Fruit fly (Drosophila melanogaster) whole organism, embryonic: ENCODE data around the gene Bfc.
A peak's percentile ranks its signal among the peaks of the same experiment; 100 is the strongest.

Source experiments
- CG10431 ChIP-seq: fragments of 200-800 bp; sonication (Bioruptor generic); optimal IDR thresholded peaks from 3 replicates; lab custom pipeline; 2018; ENCODE audit warnings: missing biosample characterization, mild to moderate bottlenecking, missing genetic modification characterization
- CG10543 ChIP-seq: fragments of 200-800 bp; sonication (Bioruptor generic); optimal IDR thresholded peaks from 3 replicates; lab custom pipeline; 2017; ENCODE audit warnings: missing biosample characterization, mild to moderate bottlenecking, missing genetic modification characterization, moderate library complexity
- CG10654 ChIP-seq: fragments of 200-800 bp; sonication (Bioruptor generic); optimal IDR thresholded peaks from 2 replicates; lab custom pipeline; 2016; ENCODE audit warnings: missing biosample characterization, missing genetic modification characterization
- CG12219 ChIP-seq: fragments of 200-800 bp; sonication (Bioruptor generic); optimal IDR thresholded peaks from 3 replicates; lab custom pipeline; 2018; ENCODE audit warnings: missing biosample characterization, mild to moderate bottlenecking, missing genetic modification characterization
- CG1233 ChIP-seq: fragments of 200-800 bp; sonication (Bioruptor generic); optimal IDR thresholded peaks from 4 replicates; lab custom pipeline; 2018; ENCODE audit warnings: missing biosample characterization, mild to moderate bottlenecking, missing genetic modification characterization
- CG12744 ChIP-seq: fragments of 200-800 bp; sonication (Bioruptor generic); optimal IDR thresholded peaks from 2 replicates; lab custom pipeline; 2016; ENCODE audit warnings: missing biosample characterization, missing genetic modification characterization
- CG12942 ChIP-seq: fragments of 200-800 bp; sonication (Bioruptor generic); optimal IDR thresholded peaks from 3 replicates; lab custom pipeline; 2016; ENCODE audit warnings: missing biosample characterization, missing genetic modification characterization
- CG13624 ChIP-seq: fragments of 200-800 bp; sonication (Bioruptor generic); optimal IDR thresholded peaks from 2 replicates; lab custom pipeline; 2016; ENCODE audit warnings: missing biosample characterization, missing genetic modification characterization
- CG13775 ChIP-seq: fragments of 200-800 bp; sonication (Bioruptor generic); optimal IDR thresholded peaks from 3 replicates; lab custom pipeline; 2017; ENCODE audit warnings: missing biosample characterization, mild to moderate bottlenecking, missing genetic modification characterization
- CG15011 ChIP-seq: fragments of 200-800 bp; sonication (Bioruptor generic); optimal IDR thresholded peaks from 3 replicates; lab custom pipeline; 2018; ENCODE audit warnings: missing biosample characterization, mild to moderate bottlenecking, missing genetic modification characterization
- CG15073 ChIP-seq: fragments of 200-800 bp; sonication (Bioruptor generic); optimal IDR thresholded peaks from 2 replicates; lab custom pipeline; 2016; ENCODE audit warnings: missing biosample characterization, missing genetic modification characterization
- CG15269 ChIP-seq: fragments of 200-800 bp; sonication (Bioruptor generic); optimal IDR thresholded peaks from 2 replicates; lab custom pipeline; 2018; ENCODE audit warnings: missing biosample characterization, mild to moderate bottlenecking, missing genetic modification characterization, moderate library complexity
- CG17359 ChIP-seq: fragments of 200-800 bp; sonication (Bioruptor generic); optimal IDR thresholded peaks from 3 replicates; lab custom pipeline; 2018; ENCODE audit warnings: missing biosample characterization, mild to moderate bottlenecking, missing genetic modification characterization, moderate library complexity
- CG17361 ChIP-seq: fragments of 200-800 bp; sonication (Bioruptor generic); IDR thresholded peaks from 3 replicates; pipeline ENCODE4 v1.3.6; 2022; ENCODE audit warnings: missing biosample characterization, missing genetic modification characterization
- CG18262 ChIP-seq: fragments of 200-800 bp; optimal IDR thresholded peaks from 3 replicates; lab custom pipeline; 2019; ENCODE audit warnings: missing biosample characterization, mild to moderate bottlenecking, missing genetic modification characterization, moderate library complexity
- CG2199 ChIP-seq: fragments of 200-800 bp; sonication (Bioruptor generic); IDR thresholded peaks from 3 replicates; pipeline ENCODE4 v1.3.6; 2022; ENCODE audit warnings: missing biosample characterization, missing genetic modification characterization
- CG33213 ChIP-seq: fragments of 200-800 bp; sonication (Bioruptor generic); optimal IDR thresholded peaks from 3 replicates; lab custom pipeline; 2016; ENCODE audit warnings: missing biosample characterization, missing genetic modification characterization
- CG4328 ChIP-seq: fragments of 200-800 bp; sonication (Bioruptor generic); optimal IDR thresholded peaks from 3 replicates; lab custom pipeline; 2017; ENCODE audit warnings: missing biosample characterization, missing genetic modification reagents, missing genetic modification characterization
- CG9817 ChIP-seq: fragments of 200-800 bp; sonication (Bioruptor generic); optimal IDR thresholded peaks from 2 replicates; lab custom pipeline; 2018; ENCODE audit warnings: missing biosample characterization, mild to moderate bottlenecking, missing genetic modification characterization, moderate library complexity
- Dek ChIP-seq: fragments of 200-800 bp; sonication (Bioruptor generic); optimal IDR thresholded peaks from 3 replicates; lab custom pipeline; 2019; ENCODE audit warnings: missing biosample characterization, mild to moderate bottlenecking, missing genetic modification characterization, moderate library complexity
- Drgx ChIP-seq: fragments of 200-800 bp; sonication (Bioruptor generic); IDR thresholded peaks from 2 replicates; pipeline ENCODE4 v1.3.6; 2022; ENCODE audit warnings: missing biosample characterization, missing genetic modification characterization
- H2.0 ChIP-seq: fragments of 200-800 bp; sonication (Bioruptor generic); IDR thresholded peaks from 2 replicates; pipeline ENCODE4 v1.3.6; 2022; ENCODE audit warnings: missing biosample characterization, missing genetic modification characterization
- HHEX ChIP-seq: fragments of 200-800 bp; sonication (Bioruptor generic); optimal IDR thresholded peaks from 3 replicates; lab custom pipeline; 2017; ENCODE audit warnings: missing biosample characterization, mild to moderate bottlenecking, missing genetic modification characterization, missing genetic modification reagents
- Hand ChIP-seq: fragments of 200-800 bp; sonication (Bioruptor generic); optimal IDR thresholded peaks from 2 replicates; lab custom pipeline; 2017; ENCODE audit warnings: mild to moderate bottlenecking, missing biosample characterization, missing genetic modification reagents, missing genetic modification characterization
- Kr ChIP-seq: fragments of 200-800 bp; sonication (Bioruptor generic); optimal IDR thresholded peaks from 2 replicates; lab custom pipeline; 2017; ENCODE audit warnings: missing biosample characterization, mild to moderate bottlenecking, missing genetic modification characterization
- MTF-1 ChIP-seq: fragments of 200-800 bp; sonication (Bioruptor generic); optimal IDR thresholded peaks from 2 replicates; lab custom pipeline; 2018; ENCODE audit warnings: missing biosample characterization, mild to moderate bottlenecking, missing genetic modification characterization, borderline replicate concordance
- Med ChIP-seq: fragments of 200-800 bp; sonication (Bioruptor generic); peaks from one replicate; lab custom pipeline; 2016; ENCODE audit warnings: missing biosample characterization, missing genetic modification characterization, mild to moderate bottlenecking, inconsistent platforms, moderate library complexity
- Nf-YA ChIP-seq: fragments of 200-800 bp; sonication (Bioruptor generic); IDR thresholded peaks from 2 replicates; pipeline ENCODE4 v1.3.6; 2022; ENCODE audit warnings: missing biosample characterization, missing genetic modification characterization
- Opbp ChIP-seq: fragments of 200-800 bp; sonication (Bioruptor generic); IDR thresholded peaks from 3 replicates; pipeline ENCODE4 v1.3.6; 2022; ENCODE audit warnings: missing biosample characterization, missing genetic modification characterization; ENCODE audit not compliant: partially characterized antibody
- Sin3A ChIP-seq: fragments of >200 bp; optimal IDR thresholded peaks from 2 replicates; lab custom pipeline; 2018
- abd-A ChIP-seq: fragments of 200-800 bp; sonication (Bioruptor generic); optimal IDR thresholded peaks from 3 replicates; lab custom pipeline; 2019; ENCODE audit warnings: missing biosample characterization, mild to moderate bottlenecking, missing genetic modification characterization, moderate library complexity
- ci ChIP-seq: fragments of 200-800 bp; sonication (Bioruptor generic); IDR thresholded peaks from 3 replicates; pipeline ENCODE4 v1.3.6; 2022; ENCODE audit warnings: missing biosample characterization, missing genetic modification characterization
- da ChIP-seq: fragments of 200-800 bp; sonication (Bioruptor generic); optimal IDR thresholded peaks from 2 replicates; lab custom pipeline; 2016; ENCODE audit warnings: missing biosample characterization, missing genetic modification characterization
- dmrt11E ChIP-seq: fragments of 200-800 bp; sonication (Bioruptor generic); optimal IDR thresholded peaks from 3 replicates; lab custom pipeline; 2018; ENCODE audit warnings: missing biosample characterization, mild to moderate bottlenecking, missing genetic modification characterization, moderate library complexity
- emc ChIP-seq: fragments of 200-800 bp; sonication (Bioruptor generic); optimal IDR thresholded peaks from 2 replicates; lab custom pipeline; 2016; ENCODE audit warnings: missing biosample characterization, missing genetic modification characterization
- esg ChIP-seq: fragments of 200-800 bp; sonication (Bioruptor generic); conservative IDR thresholded peaks from 2 replicates; pipeline ENCODE4 v1.3.6; 2022; ENCODE audit warnings: missing biosample characterization, missing genetic modification characterization
- gcm ChIP-seq: fragments of 200-800 bp; sonication (Bioruptor generic); optimal IDR thresholded peaks from 2 replicates; lab custom pipeline; 2019; ENCODE audit warnings: missing biosample characterization, mild to moderate bottlenecking, missing genetic modification characterization, moderate library complexity
- grn ChIP-seq: fragments of 200-800 bp; sonication (Bioruptor generic); optimal IDR thresholded peaks from 3 replicates; lab custom pipeline; 2017; ENCODE audit warnings: missing biosample characterization, missing genetic modification characterization
- ind ChIP-seq: fragments of 200-800 bp; sonication (Bioruptor generic); optimal IDR thresholded peaks from 3 replicates; lab custom pipeline; 2016; ENCODE audit warnings: missing biosample characterization, missing genetic modification characterization
- insv ChIP-seq, 2 experiments: fragments of 200-800 bp; sonication (Bioruptor generic); optimal IDR thresholded peaks; 3 replicates each; lab custom pipeline; 2016 to 2018; ENCODE audit warnings: missing biosample characterization in 2 of 2, missing genetic modification characterization in 2 of 2
- lola ChIP-seq, 3 experiments: fragments of >200 bp in 2 of 3; fragments of 200-800 bp in 1 of 3; sonication (Bioruptor generic) in 1 of 3; optimal IDR thresholded peaks; 2 replicates each; lab custom pipeline; 2017 to 2019; ENCODE audit warnings: missing biosample characterization in 3 of 3, missing genetic modification characterization in 3 of 3, mild to moderate bottlenecking in 1 of 3, moderate library complexity in 1 of 3
- maf-S ChIP-seq: fragments of 200-800 bp; sonication (Bioruptor generic); optimal IDR thresholded peaks from 2 replicates; lab custom pipeline; 2016; ENCODE audit warnings: missing biosample characterization, missing genetic modification characterization
- odd ChIP-seq: fragments of 200-800 bp; sonication (Bioruptor generic); optimal IDR thresholded peaks from 2 replicates; lab custom pipeline; 2017; ENCODE audit warnings: missing biosample characterization, mild to moderate bottlenecking, missing genetic modification characterization
- phol ChIP-seq: fragments of 200-800 bp; sonication (Bioruptor generic); optimal IDR thresholded peaks from 3 replicates; lab custom pipeline; 2018; ENCODE audit warnings: missing biosample characterization, mild to moderate bottlenecking, missing genetic modification characterization, moderate library complexity
- repo ChIP-seq: fragments of 200-800 bp; sonication (Bioruptor generic); optimal IDR thresholded peaks from 2 replicates; lab custom pipeline; 2016; ENCODE audit warnings: missing biosample characterization, missing genetic modification characterization
- sim ChIP-seq: fragments of 200-800 bp; sonication (Bioruptor generic); IDR thresholded peaks from 2 replicates; pipeline ENCODE4 v1.3.6; 2022; ENCODE audit warnings: missing biosample characterization, missing genetic modification characterization
- slp2 ChIP-seq: fragments of 200-800 bp; sonication (Bioruptor generic); optimal IDR thresholded peaks from 2 replicates; lab custom pipeline; 2016; ENCODE audit warnings: missing biosample characterization, missing genetic modification characterization
- sqz ChIP-seq: fragments of 200-800 bp; sonication (Bioruptor generic); optimal IDR thresholded peaks from 3 replicates; lab custom pipeline; 2018; ENCODE audit warnings: missing biosample characterization, mild to moderate bottlenecking, missing genetic modification characterization
- tna ChIP-seq: fragments of 200-800 bp; sonication (Bioruptor generic); IDR thresholded peaks from 2 replicates; pipeline ENCODE4 v1.3.6; 2022; ENCODE audit warnings: missing biosample characterization, missing genetic modification characterization; ENCODE audit not compliant: partially characterized antibody
- toy ChIP-seq: fragments of 200-800 bp; sonication (Bioruptor generic); IDR thresholded peaks from 2 replicates; pipeline ENCODE4 v1.3.6; 2022; ENCODE audit warnings: missing biosample characterization, missing genetic modification characterization
- vfl ChIP-seq: fragments of 200-800 bp; sonication (Bioruptor generic); optimal IDR thresholded peaks from 2 replicates; lab custom pipeline; 2016; ENCODE audit warnings: missing biosample characterization, missing genetic modification characterization
- zfh1 ChIP-seq: fragments of 200-800 bp; sonication (Bioruptor generic); IDR thresholded peaks from 3 replicates; pipeline ENCODE4 v1.3.6; 2022; ENCODE audit warnings: missing biosample characterization, missing genetic modification characterization

Gene Bfc

DNA sequence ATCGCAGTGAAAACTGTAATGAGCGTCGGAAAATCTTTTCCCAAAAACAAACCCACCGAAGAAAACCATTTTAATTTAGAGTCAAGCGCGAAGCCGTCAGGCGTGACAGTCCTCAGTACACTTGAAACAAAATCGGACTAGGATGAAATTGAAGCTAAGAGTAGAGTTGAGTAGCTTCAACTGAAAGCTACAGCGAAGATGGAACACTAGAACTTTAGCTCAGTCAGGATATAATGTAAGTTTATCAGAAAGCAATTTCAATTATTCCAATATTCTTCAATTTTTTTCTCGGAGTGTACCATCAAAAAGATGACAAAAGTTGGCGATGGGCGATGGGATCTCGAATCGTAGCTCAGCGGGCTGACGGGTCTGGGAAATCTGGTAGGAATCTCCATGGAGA is 34.0 kb upstream of the Bfc start (continued):
- TF ChIP-seq ci: peak; percentile 70
- TF ChIP-seq CG18262 (tag; lab: Kevin White, UChicago): peak; percentile 59
- TF ChIP-seq CG13775 (GFP tag; lab: Kevin White, UChicago): no peak
- TF ChIP-seq CG15073 (GFP tag; lab: Kevin White, UChicago): no peak
- no peak for TF ChIP-seq CG9817 (tag; lab: Kevin White, UChicago)
- peak; percentile 73 for TF ChIP-seq Med (GFP tag; lab: Kevin White, UChicago)
- no peak for TF ChIP-seq emc (GFP tag; lab: Kevin White, UChicago)
- TF ChIP-seq lola (GFP tag; optimal IDR thresholded peaks at IDR 0.05; lab: Kevin White, UChicago): peak in 1 of 3 experiments; percentile 44
- no peak for TF ChIP-seq Sin3A
- no peak for TF ChIP-seq CG10543 (GFP tag; lab: Kevin White, UChicago)
- peak; percentile 36 for TF ChIP-seq dmrt11E (tag; lab: Kevin White, UChicago)
- TF ChIP-seq slp2 (GFP tag; lab: Kevin White, UChicago): peak; percentile 10
- no peak for TF ChIP-seq CG12942
- peak; percentile 49 for TF ChIP-seq ind
- TF ChIP-seq CG17359 (tag; lab: Kevin White, UChicago): peak; percentile 62
- peak; percentile 66 for TF ChIP-seq phol (tag; lab: Kevin White, UChicago)
- peak; percentile 34 for TF ChIP-seq CG10654 (GFP tag; lab: Kevin White, UChicago)
- TF ChIP-seq CG17361: peak; percentile 43; the same call in 2 of the 3 replicates
- no peak for TF ChIP-seq abd-A (tag; lab: Kevin White, UChicago)
- no peak for TF ChIP-seq zfh1 (GFP tag; lab: Robert Waterston, UW)
- TF ChIP-seq odd: no peak
- TF ChIP-seq insv (GFP tag; optimal IDR thresholded peaks at IDR 0.05; lab: Kevin White, UChicago): no peak
- TF ChIP-seq CG15011 (GFP tag; lab: Kevin White, UChicago): peak; percentile 15
- no peak for TF ChIP-seq da (GFP tag; lab: Kevin White, UChicago)
- TF ChIP-seq gcm: peak; percentile 10
- TF ChIP-seq Opbp (GFP tag; lab: Robert Waterston, UW): no peak
- TF ChIP-seq maf-S (GFP tag; lab: Kevin White, UChicago): no peak
- TF ChIP-seq toy (GFP tag; lab: Robert Waterston, UW): no peak
- no peak for TF ChIP-seq CG12744
- TF ChIP-seq Dek (tag; lab: Kevin White, UChicago): no peak
- peak; percentile 29 for TF ChIP-seq HHEX
- TF ChIP-seq CG12219 (GFP tag; lab: Kevin White, UChicago): peak; percentile 48
- TF ChIP-seq CG15269: peak; percentile 15
- TF ChIP-seq CG1233 (GFP tag; lab: Kevin White, UChicago): peak; percentile 6
- no peak for TF ChIP-seq H2.0 (GFP tag; lab: Robert Waterston, UW)
- TF ChIP-seq repo (GFP tag; lab: Kevin White, UChicago): peak; percentile 1
- no peak for TF ChIP-seq CG2199 (GFP tag; lab: Robert Waterston, UW)
- TF ChIP-seq grn (GFP tag; lab: Kevin White, UChicago): no peak
- no peak for TF ChIP-seq Nf-YA (GFP tag; lab: Robert Waterston, UW)
- TF ChIP-seq CG10431 (GFP tag; lab: Kevin White, UChicago): no peak
- no peak for TF ChIP-seq MTF-1 (GFP tag; lab: Kevin White, UChicago)
- TF ChIP-seq vfl (GFP tag; lab: Kevin White, UChicago): no peak
- peak; percentile 33 for TF ChIP-seq CG33213 (GFP tag; lab: Kevin White, UChicago)
- no peak for TF ChIP-seq Drgx (GFP tag; lab: Robert Waterston, UW)
- no peak for TF ChIP-seq CG13624 (GFP tag; lab: Kevin White, UChicago)
- TF ChIP-seq tna: no peak
- TF ChIP-seq Hand (GFP tag; lab: Kevin White, UChicago): no peak
- no peak for TF ChIP-seq CG4328 (GFP tag; lab: Kevin White, UChicago)
- peak; percentile 29 for TF ChIP-seq esg (GFP tag; lab: Robert Waterston, UW)
- no peak for TF ChIP-seq sqz (GFP tag; lab: Kevin White, UChicago)
- TF ChIP-seq sim (GFP tag; lab: Robert Waterston, UW): no peak
- no peak for TF ChIP-seq Kr (GFP tag; lab: Kevin White, UChicago)
